Worm (Caenorhabditis elegans): Measurements from ENCODE around the gene C06A1.3.

C06A1.3 gene

ce11 chrII:10580833-10581232 is 8.8 kb downstream of the C06A1.3 start, which contains the start of gene dap-3:
TSS of gene dap-3 (plus strand) at chrII:10581133.
- TF ChIP-seq egl-43 (GFP tag; IDR thresholded peaks at IDR 0.05), result 0 out of 2 replicates have a peak, but pooled peaks have one; percentile 4
- TF ChIP-seq php-3 (GFP tag; IDR thresholded peaks at IDR 0.05), result no peak

- TF ChIP-seq nhr-237 (tag; optimal IDR thresholded peaks at IDR 0.05) (no peak), Y5F2A.4 (GFP tag; optimal IDR thresholded peaks at IDR 0.05) (no peak), mxl-3 (GFP tag; optimal IDR thresholded peaks at IDR 0.05) (no peak), nhr-25 (tag; optimal IDR thresholded peaks at IDR 0.05; ENCODE audit: borderline replicate concordance, insufficient read depth) (no peak), egl-43 (GFP tag; IDR thresholded peaks at IDR 0.05) (no peak), attf-4 (tag; optimal IDR thresholded peaks at IDR 0.05) (no peak), daf-8 (GFP tag; IDR thresholded peaks at IDR 0.05) (no peak), tra-1 (GFP tag; IDR thresholded peaks at IDR 0.05) (no peak), lin-1 (GFP tag; IDR thresholded peaks at IDR 0.05) (no peak), set-16 (GFP tag; IDR thresholded peaks at IDR 0.05) (no peak), arid-1 (GFP tag; conservative IDR thresholded peaks at IDR 0.05) (no peak), ceh-20 (GFP tag; IDR thresholded peaks at IDR 0.05) (no peak), ctbp-1 (GFP tag; IDR thresholded peaks at IDR 0.05) (no peak), madf-5 (GFP tag; IDR thresholded peaks at IDR 0.05) (no peak), ztf-7 (tag; optimal IDR thresholded peaks at IDR 0.05) (no peak), ama-1 (optimal IDR thresholded peaks at IDR 0.05) (no peak), nhr-11 (tag; optimal IDR thresholded peaks at IDR 0.05) (no peak), mdl-1 (tag; optimal IDR thresholded peaks at IDR 0.05) (no peak)
Observed at ce11 chrII:10582318-10582717, 10.3 kb downstream of the C06A1.3 start, which contains the start of gene mrps-22. TSS of gene mrps-22 (plus strand) at chrII:10582618.

ce11 chrII:10584036-10584435 is 12.0 kb downstream of the C06A1.3 start, which contains the start of gene algn-9:
TSS of gene algn-9 (plus strand) at chrII:10584336.
- no peak for TF ChIP-seq Y75B8A.6 (GFP tag; IDR thresholded peaks at IDR 0.05)
- no peak for TF ChIP-seq hmg-1.1 (GFP tag; IDR thresholded peaks at IDR 0.05)
- no peak for TF ChIP-seq nhr-6 (tag; optimal IDR thresholded peaks at IDR 0.05)
- no peak for TF ChIP-seq F26F4.8 (GFP tag; conservative IDR thresholded peaks at IDR 0.05)
- no peak for TF ChIP-seq nhr-237 (tag; optimal IDR thresholded peaks at IDR 0.05)
- no peak for TF ChIP-seq snpc-4 (tag; optimal IDR thresholded peaks at IDR 0.05)
- no peak for TF ChIP-seq mdt-29 (GFP tag; IDR thresholded peaks at IDR 0.05)
- no peak for TF ChIP-seq tag-97 (GFP tag; IDR thresholded peaks at IDR 0.05)

ce11 chrII:10587742-10588141 is 15.7 kb downstream of the C06A1.3 start, which contains the start of gene crn-3:
TSS of gene crn-3 (plus strand) at chrII:10588042.
- TF ChIP-seq ceh-82 (tag; optimal IDR thresholded peaks at IDR 0.05), result no peak
- TF ChIP-seq nhr-6 (tag; optimal IDR thresholded peaks at IDR 0.05), result no peak
- no peak for TF ChIP-seq egl-27 (tag; optimal IDR thresholded peaks at IDR 0.05)
- no peak for TF ChIP-seq dpl-1 (GFP tag; optimal IDR thresholded peaks at IDR 0.05)
- no peak for TF ChIP-seq egl-43 (GFP tag; IDR thresholded peaks at IDR 0.05)

- TF ChIP-seq jun-1 (tag; optimal IDR thresholded peaks at IDR 0.05) (no peak), F37D6.2 (tag; optimal IDR thresholded peaks at IDR 0.05) (no peak)
Observed at ce11 chrII:10592452-10592851, 20.4 kb downstream of the C06A1.3 start, which contains the start of gene crn-5. TSS of gene crn-5 (plus strand) at chrII:10592752.

ce11 chrII:10594312-10594711 is 22.2 kb downstream of the C06A1.3 start:
- TF ChIP-seq cey-2 (tag; optimal IDR thresholded peaks at IDR 0.05; ENCODE audit: borderline replicate concordance, insufficient read depth) (no peak), zag-1 (tag; optimal IDR thresholded peaks at IDR 0.05) (no peak), Y5F2A.4 (GFP tag; optimal IDR thresholded peaks at IDR 0.05) (no peak), dpl-1 (GFP tag; optimal IDR thresholded peaks at IDR 0.05) (no peak), snpc-1.2 (GFP tag; IDR thresholded peaks at IDR 0.05) (no peak), nhr-28 (tag; optimal IDR thresholded peaks at IDR 0.05) (no peak), sdz-12 (GFP tag; optimal IDR thresholded peaks at IDR 0.05) (no peak)

Measured in whole organism, L4 larva.